Fruit fly (Drosophila melanogaster) whole organism, adult: ENCODE data around the gene CG31098.

Experiments
- CG11617 ChIP-seq: fragments of 200-800 bp; sonication (Bioruptor generic); optimal IDR thresholded peaks from 2 replicates; lab custom pipeline; 2017; ENCODE audit warnings: mild to moderate bottlenecking, missing biosample characterization, missing genetic modification reagents, missing genetic modification characterization
- CG12768 ChIP-seq: fragments of 200-800 bp; sonication (Bioruptor generic); optimal IDR thresholded peaks from 2 replicates; lab custom pipeline; 2017; ENCODE audit warnings: missing biosample characterization, missing genetic modification characterization, mild to moderate bottlenecking, moderate library complexity, missing genetic modification reagents
- CG14711 ChIP-seq: fragments of 200-800 bp; sonication (Bioruptor generic); optimal IDR thresholded peaks from 2 replicates; lab custom pipeline; 2018; ENCODE audit warnings: missing biosample characterization, mild to moderate bottlenecking, missing genetic modification characterization, moderate library complexity
- CG1620 ChIP-seq: fragments of 200-800 bp; sonication (Bioruptor generic); optimal IDR thresholded peaks from 2 replicates; lab custom pipeline; 2016; ENCODE audit warnings: missing biosample characterization, missing genetic modification characterization
- CG33017 ChIP-seq: fragments of 200-800 bp; sonication (Bioruptor generic); optimal IDR thresholded peaks from 2 replicates; lab custom pipeline; 2018; ENCODE audit warnings: missing biosample characterization, mild to moderate bottlenecking, missing genetic modification characterization, moderate library complexity
- CG5204 ChIP-seq: fragments of 200-800 bp; sonication (Bioruptor generic); optimal IDR thresholded peaks from 2 replicates; lab custom pipeline; 2016; ENCODE audit warnings: missing biosample characterization, missing genetic modification characterization
- CG7045 ChIP-seq: fragments of 200-800 bp; sonication (Bioruptor generic); optimal IDR thresholded peaks from 2 replicates; lab custom pipeline; 2017; ENCODE audit warnings: missing biosample characterization, mild to moderate bottlenecking, missing genetic modification characterization
- CG7101 ChIP-seq: fragments of 200-800 bp; sonication (Bioruptor generic); optimal IDR thresholded peaks from 2 replicates; lab custom pipeline; 2018; ENCODE audit warnings: missing biosample characterization, mild to moderate bottlenecking, missing genetic modification characterization, moderate library complexity
- Clk ChIP-seq: fragments of 200-800 bp; sonication (Bioruptor generic); optimal IDR thresholded peaks from 2 replicates; lab custom pipeline; 2017; ENCODE audit warnings: missing biosample characterization, missing genetic modification characterization
- Crg-1 ChIP-seq: fragments of 200-800 bp; sonication (Bioruptor generic); optimal IDR thresholded peaks from 2 replicates; lab custom pipeline; 2016; ENCODE audit warnings: missing biosample characterization, missing genetic modification characterization
- Hr96 ChIP-seq: fragments of 200-800 bp; sonication (Bioruptor generic); optimal IDR thresholded peaks from 2 replicates; lab custom pipeline; 2016; ENCODE audit warnings: missing biosample characterization, missing genetic modification characterization
- Mnt ChIP-seq: fragments of 200-800 bp; sonication (Bioruptor generic); optimal IDR thresholded peaks from 2 replicates; lab custom pipeline; 2016; ENCODE audit warnings: missing biosample characterization, mild to moderate bottlenecking, missing genetic modification characterization
- bab1 ChIP-seq: fragments of 200-800 bp; sonication (Bioruptor generic); optimal IDR thresholded peaks from 3 replicates; lab custom pipeline; 2019; ENCODE audit warnings: missing biosample characterization, mild to moderate bottlenecking, missing genetic modification characterization, moderate library complexity
- cic ChIP-seq: fragments of 200-800 bp; sonication (Bioruptor generic); optimal IDR thresholded peaks from 2 replicates; lab custom pipeline; 2017; ENCODE audit warnings: missing biosample characterization, mild to moderate bottlenecking, missing genetic modification characterization, moderate library complexity
- cnc ChIP-seq, 2 experiments: fragments of >200 bp; optimal IDR thresholded peaks; 2 replicates each; lab custom pipeline; 2017
- kay ChIP-seq: fragments of 200-800 bp; sonication (Bioruptor generic); peaks from one replicate; lab custom pipeline; 2016; ENCODE audit warnings: missing biosample characterization, missing genetic modification characterization, borderline replicate concordance
- ovo ChIP-seq: fragments of 200-800 bp; sonication (Bioruptor generic); optimal IDR thresholded peaks from 2 replicates; lab custom pipeline; 2016; ENCODE audit warnings: missing biosample characterization, missing genetic modification characterization
- pad ChIP-seq: fragments of 200-800 bp; sonication (Bioruptor generic); optimal IDR thresholded peaks from 3 replicates; lab custom pipeline; 2017; ENCODE audit warnings: missing biosample characterization, missing genetic modification characterization, mild to moderate bottlenecking, moderate library complexity, missing genetic modification reagents
- tj ChIP-seq: fragments of 200-800 bp; sonication (Bioruptor generic); optimal IDR thresholded peaks from 3 replicates; lab custom pipeline; 2017; ENCODE audit warnings: missing biosample characterization, mild to moderate bottlenecking, missing genetic modification characterization, moderate library complexity
- toe ChIP-seq: fragments of 200-800 bp; sonication (Bioruptor generic); optimal IDR thresholded peaks from 2 replicates; lab custom pipeline; 2016; ENCODE audit warnings: missing biosample characterization, missing genetic modification characterization

The CG31098 gene

dm6 chr3R:25258628-25259240 is 34.0 kb downstream of the CG31098 start, which contains the start of gene CG11857:
Gene CG11857 (plus strand): TSS chr3R:25258898.
- no peak for TF ChIP-seq kay (GFP tag; lab: Kevin White, UChicago)
- TF ChIP-seq Hr96, result peak; percentile 98
- peak; percentile 95 for TF ChIP-seq CG33017 (tag; lab: Kevin White, UChicago)
- peak; percentile 92 for TF ChIP-seq Mnt (GFP tag; lab: Kevin White, UChicago)
- TF ChIP-seq cnc (optimal IDR thresholded peaks at IDR 0.05; lab: Kevin White, UChicago), result no peak
- peak; percentile 94 for TF ChIP-seq CG14711
- TF ChIP-seq toe (GFP tag; lab: Kevin White, UChicago), result peak; percentile 99
- TF ChIP-seq CG7101 (tag; lab: Kevin White, UChicago), result peak; percentile 98
- peak; percentile 99 for TF ChIP-seq CG1620 (GFP tag; lab: Kevin White, UChicago)
- peak; percentile 98 for TF ChIP-seq bab1 (GFP tag; lab: Kevin White, UChicago)
- TF ChIP-seq CG7045 (GFP tag; lab: Kevin White, UChicago), result peak; percentile 97
- TF ChIP-seq tj, result peak; percentile 87
- TF ChIP-seq ovo (GFP tag; lab: Kevin White, UChicago), result peak; percentile 94
- TF ChIP-seq CG5204 (GFP tag; lab: Kevin White, UChicago), result no peak
- peak; percentile 98 for TF ChIP-seq Clk
- peak; percentile 98 for TF ChIP-seq Crg-1 (GFP tag; lab: Kevin White, UChicago)
- TF ChIP-seq cic (GFP tag; lab: Kevin White, UChicago), result peak; percentile 84
- peak; percentile 98 for TF ChIP-seq CG12768
- TF ChIP-seq pad, result peak; percentile 89
- TF ChIP-seq CG11617 (GFP tag; lab: Kevin White, UChicago), result peak; percentile 97

- TF ChIP-seq pad (no peak), CG7101 (tag; lab: Kevin White, UChicago) (peak; percentile 28), tj (peak; percentile 98), bab1 (GFP tag; lab: Kevin White, UChicago) (peak; percentile 43), ovo (GFP tag; lab: Kevin White, UChicago) (peak; percentile 4), Mnt (GFP tag; lab: Kevin White, UChicago) (peak; percentile 49), CG1620 (GFP tag; lab: Kevin White, UChicago) (peak; percentile 40), CG7045 (GFP tag; lab: Kevin White, UChicago) (no peak), CG14711 (no peak), CG33017 (tag; lab: Kevin White, UChicago) (no peak), cnc (optimal IDR thresholded peaks at IDR 0.05; lab: Kevin White, UChicago) (peak; percentile 20 to 70), CG11617 (GFP tag; lab: Kevin White, UChicago) (peak; percentile 30)
Observed at dm6 chr3R:25249145-25250141, 43.3 kb downstream of the CG31098 start, which contains the start of gene Nup358. Gene Nup358 (plus strand): TSS chr3R:25249348.

- TF ChIP-seq cic (GFP tag; lab: Kevin White, UChicago) (peak; percentile 93), cnc (optimal IDR thresholded peaks at IDR 0.05; lab: Kevin White, UChicago) (no peak), Hr96 (peak; percentile 99), Mnt (GFP tag; lab: Kevin White, UChicago) (peak; percentile 98), CG5204 (GFP tag; lab: Kevin White, UChicago) (peak; percentile 97), CG11617 (GFP tag; lab: Kevin White, UChicago) (peak; percentile 99), CG33017 (tag; lab: Kevin White, UChicago) (peak; percentile 94), CG7101 (tag; lab: Kevin White, UChicago) (peak; percentile 99), ovo (GFP tag; lab: Kevin White, UChicago) (peak; percentile 100), CG14711 (peak; percentile 97), CG12768 (peak; percentile 98), Clk (peak; percentile 95), Crg-1 (GFP tag; lab: Kevin White, UChicago) (peak; percentile 100), CG1620 (GFP tag; lab: Kevin White, UChicago) (peak; percentile 100), kay (GFP tag; lab: Kevin White, UChicago) (peak; percentile 86), pad (peak; percentile 95), tj (peak; percentile 85), toe (GFP tag; lab: Kevin White, UChicago) (peak; percentile 98), bab1 (GFP tag; lab: Kevin White, UChicago) (peak; percentile 96), CG7045 (GFP tag; lab: Kevin White, UChicago) (peak; percentile 98)
Observed at dm6 chr3R:25247379-25247869, 45.4 kb downstream of the CG31098 start, which contains the start of the genes RpS27 and Nup37. Gene RpS27 (minus strand): TSS chr3R:25247514. Gene Nup37 (plus strand): TSS chr3R:25247658.

dm6 chr3R:25245052-25245813 is 47.5 kb downstream of the CG31098 start, which contains the start of gene bam:
Gene bam (minus strand): TSS chr3R:25245109.
- no peak for TF ChIP-seq Hr96
- TF ChIP-seq CG33017 (tag; lab: Kevin White, UChicago), result no peak
- TF ChIP-seq CG7045 (GFP tag; lab: Kevin White, UChicago), result no peak
- no peak for TF ChIP-seq Clk
- TF ChIP-seq ovo (GFP tag; lab: Kevin White, UChicago), result no peak
- TF ChIP-seq CG7101 (tag; lab: Kevin White, UChicago), result no peak
- TF ChIP-seq cnc (optimal IDR thresholded peaks at IDR 0.05; lab: Kevin White, UChicago), result no peak
- TF ChIP-seq toe (GFP tag; lab: Kevin White, UChicago), result no peak
- no peak for TF ChIP-seq tj
- TF ChIP-seq CG12768, result no peak
- TF ChIP-seq CG5204 (GFP tag; lab: Kevin White, UChicago), result no peak
- TF ChIP-seq kay (GFP tag; lab: Kevin White, UChicago), result peak; percentile 71
- peak; percentile 67 for TF ChIP-seq CG14711
- peak; percentile 53 for TF ChIP-seq Crg-1 (GFP tag; lab: Kevin White, UChicago)
- TF ChIP-seq pad, result no peak
- TF ChIP-seq Mnt (GFP tag; lab: Kevin White, UChicago), result peak; percentile 44
- peak; percentile 44 for TF ChIP-seq bab1 (GFP tag; lab: Kevin White, UChicago)
- no peak for TF ChIP-seq cic (GFP tag; lab: Kevin White, UChicago)
- TF ChIP-seq CG1620 (GFP tag; lab: Kevin White, UChicago), result no peak
- TF ChIP-seq CG11617 (GFP tag; lab: Kevin White, UChicago), result no peak
